Worm (Caenorhabditis elegans) whole organism, late embryonic: ENCODE measurements around the gene F57G9.7.

ENCODE experiments used
- C08G9.2 ChIP-seq: sonication (generic microtip); optimal IDR thresholded peaks from 2 replicates; lab custom pipeline; 2016; ENCODE audit warnings: mild to moderate bottlenecking, missing genetic modification characterization, moderate library complexity, missing compliant biosample characterization
- ama-1 ChIP-seq: fragments of 150-350 bp; optimal IDR thresholded peaks from 2 replicates; lab custom pipeline; 2014
- elt-4 ChIP-seq: sonication (generic microtip); optimal IDR thresholded peaks from 2 replicates; lab custom pipeline; 2016; ENCODE audit warnings: missing genetic modification characterization, missing compliant biosample characterization
- fkh-10 ChIP-seq: fragments of 150-350 bp; optimal IDR thresholded peaks from 2 replicates; lab custom pipeline; 2014; ENCODE audit warnings: missing biosample characterization, missing genetic modification reagents, missing genetic modification characterization
- hlh-15 ChIP-seq: sonication (generic microtip); optimal IDR thresholded peaks from 2 replicates; lab custom pipeline; 2016; ENCODE audit warnings: missing genetic modification characterization, missing compliant biosample characterization
- lin-11 ChIP-seq: fragments of 200-800 bp; sonication (Bioruptor generic); optimal IDR thresholded peaks from 2 replicates; lab custom pipeline; 2018; ENCODE audit warnings: mild to moderate bottlenecking, missing genetic modification characterization, missing compliant biosample characterization
- mec-3 ChIP-seq: sonication (generic microtip); optimal IDR thresholded peaks from 2 replicates; lab custom pipeline; 2016; ENCODE audit warnings: borderline replicate concordance, missing genetic modification characterization, missing compliant biosample characterization
- nhr-11 ChIP-seq: fragments of 150-350 bp; optimal IDR thresholded peaks from 2 replicates; lab custom pipeline; 2014; ENCODE audit warnings: missing biosample characterization, missing genetic modification characterization
- odd-2 ChIP-seq: sonication (generic microtip); optimal IDR thresholded peaks from 2 replicates; lab custom pipeline; 2017; ENCODE audit warnings: antibody characterized with exemption, mild to moderate bottlenecking, missing genetic modification characterization, missing compliant biosample characterization
- pat-9 ChIP-seq: fragments of 200-800 bp; sonication (Bioruptor generic); optimal IDR thresholded peaks from 2 replicates; lab custom pipeline; 2018; ENCODE audit warnings: mild to moderate bottlenecking, missing genetic modification characterization, moderate library complexity, missing compliant biosample characterization
- pha-2 ChIP-seq: sonication (generic microtip); optimal IDR thresholded peaks from 2 replicates; lab custom pipeline; 2017; ENCODE audit warnings: mild to moderate bottlenecking, missing genetic modification characterization, missing compliant biosample characterization
- pha-4 ChIP-seq: fragments of 150-350 bp; optimal IDR thresholded peaks from 2 replicates; lab custom pipeline; 2018; ENCODE audit warnings: missing biosample characterization, missing genetic modification reagents, missing genetic modification characterization
- rnt-1 ChIP-seq: sonication (generic microtip); optimal IDR thresholded peaks from 2 replicates; lab custom pipeline; 2016; ENCODE audit warnings: missing genetic modification characterization, missing compliant biosample characterization
- unc-86 ChIP-seq: sonication (generic microtip); optimal IDR thresholded peaks from 2 replicates; lab custom pipeline; 2016; ENCODE audit warnings: missing genetic modification characterization, missing compliant biosample characterization

DNA sequence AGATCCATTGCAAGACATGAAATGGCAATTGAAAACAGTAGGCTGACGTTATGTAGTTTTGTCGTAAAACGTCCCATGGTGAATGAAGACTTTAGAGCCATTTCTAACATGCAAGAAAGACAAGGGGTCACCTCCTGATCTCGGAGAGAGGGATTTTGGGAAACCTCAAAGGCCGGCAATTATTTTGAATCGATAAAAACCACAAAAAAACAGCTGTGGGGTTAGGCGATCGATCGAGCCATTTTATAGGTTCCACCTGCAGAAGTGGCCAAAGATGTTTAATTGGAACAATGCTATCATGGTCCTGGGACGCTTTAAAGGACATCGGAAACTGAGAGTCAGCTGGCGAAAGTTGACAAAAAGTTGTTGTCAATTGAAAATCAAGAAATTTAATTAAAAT lies 17.2 kb upstream of the F57G9.7 start, which contains the start of gene Y57A10C.11:
- TF ChIP-seq C08G9.2 (tag; lab: Kevin White, UChicago), result no peak
- no peak for TF ChIP-seq mec-3 (tag; lab: Kevin White, UChicago)
- no peak for TF ChIP-seq lin-11 (tag; lab: Kevin White, UChicago)
- no peak for TF ChIP-seq nhr-11 (tag; lab: Kevin White, UChicago)
- no peak for TF ChIP-seq ama-1 (lab: Kevin White, UChicago)
- no peak for TF ChIP-seq odd-2 (tag; lab: Kevin White, UChicago)
- no peak for TF ChIP-seq pat-9 (tag; lab: Kevin White, UChicago)
- TF ChIP-seq hlh-15 (tag; lab: Kevin White, UChicago), result no peak
- TF ChIP-seq pha-2 (tag; lab: Kevin White, UChicago), result no peak
- TF ChIP-seq elt-4 (tag; lab: Kevin White, UChicago), result no peak
- no peak for TF ChIP-seq pha-4 (tag; lab: Kevin White, UChicago)
- no peak for TF ChIP-seq fkh-10 (GFP tag; lab: Kevin White, UChicago)
- TF ChIP-seq rnt-1, result no peak
- TF ChIP-seq unc-86, result no peak
